Worm (Caenorhabditis elegans): Measurements from ENCODE around the gene C04C3.14.
"Not testable (repeated sequence)": the region's sequence is repeated elsewhere in the genome, so short reads cannot be mapped to it uniquely, and the experiment has no call there.

The C04C3.14 gene

ce11 chrIV:3386504-3387290 lies 9.0 kb upstream of the C04C3.14 start:
- TF ChIP-seq unc-62 (GFP tag; optimal IDR thresholded peaks at IDR 0.05), result no peak

DNA sequence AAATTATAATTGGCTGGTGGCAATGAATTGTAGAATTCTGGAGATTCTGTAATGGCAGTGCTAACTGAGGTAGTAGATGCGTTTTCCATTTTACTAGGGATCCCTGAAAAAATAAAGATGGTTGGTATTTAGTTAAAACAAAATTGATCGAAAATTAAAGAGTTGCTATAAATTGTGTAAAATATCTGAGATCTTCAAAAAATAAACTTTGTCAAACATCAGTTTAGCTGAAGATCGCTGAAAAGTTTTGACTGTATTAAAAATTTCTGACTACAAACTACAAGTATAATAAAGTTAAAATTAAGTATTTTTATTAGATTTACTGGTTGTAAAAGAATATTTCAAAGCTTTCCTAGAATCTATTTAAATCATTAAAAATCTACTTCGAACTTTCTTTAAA lies 5.7 kb upstream of the C04C3.14 start, which contains the start of gene B0546.5:
Gene B0546.5 (minus strand): TSS at position 101 of the 400 bp plus-strand sequence.
- TF ChIP-seq unc-62 (GFP tag; optimal IDR thresholded peaks at IDR 0.05), result not testable (repeated sequence)

DNA sequence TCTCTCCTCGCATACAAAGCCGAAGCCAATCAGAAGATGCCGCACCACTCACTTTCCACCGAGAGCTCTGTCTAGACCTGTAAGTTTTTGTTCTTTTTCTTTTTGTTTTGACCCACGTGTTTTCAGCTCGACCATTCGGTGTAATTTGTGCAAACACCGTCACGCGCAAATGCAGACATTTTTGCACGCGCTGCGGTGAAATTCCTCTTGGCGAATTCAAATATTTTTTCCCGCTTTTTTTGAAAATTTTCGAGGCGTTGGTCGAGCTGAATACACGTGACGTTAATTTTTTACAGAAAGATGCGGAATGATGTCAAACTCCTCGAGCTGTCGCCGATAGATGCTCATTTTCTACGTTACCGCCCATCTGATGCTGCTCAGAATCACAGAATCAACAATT lies 1.6 kb upstream of the C04C3.14 start, which contains the start of gene C04C3.4:
Gene C04C3.4 (plus strand): TSS at position 301 of the 400 bp plus-strand sequence.
- TF ChIP-seq unc-62 (GFP tag; optimal IDR thresholded peaks at IDR 0.05), result not testable (repeated sequence)

DNA sequence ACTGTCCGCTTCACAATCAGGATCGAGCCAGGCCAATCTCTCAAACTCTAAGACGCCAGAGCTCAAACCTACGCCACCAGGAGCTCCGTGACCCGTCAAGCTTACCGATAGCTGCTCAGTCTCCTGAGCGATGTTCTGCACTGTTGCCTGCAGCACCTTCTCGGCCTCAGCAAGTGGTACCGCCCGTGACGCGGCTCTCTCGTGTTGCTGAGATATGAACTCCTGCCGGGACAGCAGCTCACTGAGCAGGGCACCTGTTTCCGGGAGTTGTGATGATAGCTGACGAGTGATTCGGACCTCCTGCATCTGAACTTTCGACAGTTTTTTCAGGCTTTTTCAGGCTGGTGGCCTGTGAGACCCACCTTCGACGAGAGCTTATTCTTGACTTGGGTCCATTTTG lies 2.4 kb downstream of the C04C3.14 start:
- no peak for TF ChIP-seq unc-62 (GFP tag; optimal IDR thresholded peaks at IDR 0.05)

DNA sequence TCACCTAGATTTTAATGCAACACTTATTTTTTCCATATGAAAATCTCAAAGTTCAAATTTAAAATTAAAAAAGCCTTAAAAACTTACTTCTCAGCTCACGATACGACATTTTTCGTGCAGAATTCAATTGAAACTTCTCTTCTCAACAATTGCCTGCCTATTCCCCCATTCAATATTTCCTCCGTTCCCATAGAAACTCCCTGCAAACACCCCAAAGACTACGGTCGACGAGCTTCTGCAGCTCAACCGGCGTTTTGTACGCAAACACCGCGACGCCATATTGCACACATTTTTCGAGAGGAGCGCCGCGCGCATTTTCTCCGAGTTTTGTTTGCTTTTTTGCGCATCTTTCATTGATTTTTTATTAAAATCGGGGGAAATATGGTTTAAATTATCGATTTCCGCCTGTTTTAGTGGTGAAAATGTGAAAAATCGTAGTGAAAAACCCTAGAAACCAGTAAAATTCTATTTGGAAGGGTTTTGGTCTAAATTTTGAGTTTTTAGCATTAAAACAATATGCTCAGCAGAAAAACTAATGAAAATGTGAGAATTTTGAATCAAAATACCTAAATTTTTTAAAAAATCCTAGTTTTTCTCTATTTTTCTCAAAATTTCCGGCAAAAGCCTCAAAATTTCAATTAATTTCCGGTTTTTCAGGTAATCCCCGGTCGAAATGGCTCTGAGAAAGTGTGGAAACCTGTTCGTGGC lies 3.5 kb downstream of the C04C3.14 start, which contains the start of the genes dyf-3 and pdhb-1:
Gene dyf-3 (minus strand): TSS at position 217 of the 708 bp plus-strand sequence.
Gene pdhb-1 (plus strand): TSS at position 658 of the 708 bp plus-strand sequence.
- TF ChIP-seq unc-62 (GFP tag; optimal IDR thresholded peaks at IDR 0.05), result no peak

- TF ChIP-seq unc-62 (GFP tag; optimal IDR thresholded peaks at IDR 0.05), result no peak
Observed at ce11 chrIV:3400941-3401340, 5.3 kb downstream of the C04C3.14 start.

ce11 chrIV:3415383-3415782 lies 19.7 kb downstream of the C04C3.14 start, which contains the start of gene lgc-9:
Gene lgc-9 (plus strand): TSS chrIV:3415683.
- TF ChIP-seq unc-62 (GFP tag; optimal IDR thresholded peaks at IDR 0.05), result no peak

- no peak for TF ChIP-seq unc-62 (GFP tag; optimal IDR thresholded peaks at IDR 0.05)
Observed at ce11 chrIV:3418741-3419140, 23.1 kb downstream of the C04C3.14 start.

DNA sequence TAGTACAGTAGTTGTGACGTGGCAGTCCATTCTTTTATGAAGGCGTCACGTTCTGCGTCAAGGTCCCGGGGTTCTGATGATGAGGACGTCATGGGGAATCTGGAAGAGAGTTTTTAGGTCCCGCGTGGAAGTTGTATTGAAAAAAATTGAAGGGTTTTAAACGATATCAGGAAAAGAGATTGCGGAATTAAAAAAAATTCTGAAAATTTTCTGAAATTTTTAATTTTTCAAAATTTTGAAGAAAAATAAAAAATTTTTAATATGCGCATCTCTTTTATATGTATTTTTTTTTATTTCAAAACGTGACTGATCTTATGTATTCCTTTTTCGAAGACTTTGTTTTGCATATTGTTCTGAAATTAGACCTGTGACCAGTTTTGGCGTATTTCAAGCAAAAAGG lies 26.8 kb downstream of the C04C3.14 start, which contains the start of gene C04C3.6:
Gene C04C3.6 (minus strand): TSS at position 101 of the 400 bp plus-strand sequence.
- no peak for TF ChIP-seq unc-62 (GFP tag; optimal IDR thresholded peaks at IDR 0.05)

ce11 chrIV:3428434-3428950 lies 32.8 kb downstream of the C04C3.14 start, which contains the start of the genes C04C3.9 and srz-60:
Gene C04C3.9 (minus strand): TSS chrIV:3428534.
Gene srz-60 (plus strand): TSS chrIV:3428900.
- TF ChIP-seq unc-62 (GFP tag; optimal IDR thresholded peaks at IDR 0.05), result no peak

DNA sequence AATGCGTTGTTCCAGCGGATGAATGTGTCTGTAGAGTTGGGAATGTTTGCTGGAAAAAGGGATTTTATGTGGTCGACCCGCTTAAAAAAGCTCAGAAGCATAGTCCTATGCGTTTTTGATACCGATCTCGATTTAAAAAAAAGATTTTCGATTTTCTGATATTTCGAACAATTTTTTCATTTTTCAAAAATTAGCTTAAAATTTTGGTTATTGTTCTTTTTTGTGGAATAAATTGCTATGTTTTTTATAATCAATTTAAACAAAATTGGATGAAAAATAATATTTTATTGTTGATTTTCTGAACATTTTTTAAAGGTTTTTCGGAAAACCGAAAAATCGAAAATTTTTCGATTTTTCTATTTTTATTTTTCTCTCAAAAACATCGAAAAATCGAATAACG lies 37.7 kb downstream of the C04C3.14 start, which contains the start of gene C04C3.7:
Gene C04C3.7 (minus strand): TSS at position 101 of the 400 bp plus-strand sequence.
- TF ChIP-seq unc-62 (GFP tag; optimal IDR thresholded peaks at IDR 0.05), result not testable (repeated sequence)

- TF ChIP-seq unc-62 (GFP tag; optimal IDR thresholded peaks at IDR 0.05), result no peak
Observed at ce11 chrIV:3436021-3436420, 40.3 kb downstream of the C04C3.14 start, which contains the start of gene srz-32. Gene srz-32 (plus strand): TSS chrIV:3436321.

ce11 chrIV:3438022-3438421 lies 42.3 kb downstream of the C04C3.14 start, which contains the start of gene grd-13:
Gene grd-13 (plus strand): TSS chrIV:3438312.
- no peak for TF ChIP-seq unc-62 (GFP tag; optimal IDR thresholded peaks at IDR 0.05)

- TF ChIP-seq unc-62 (GFP tag; optimal IDR thresholded peaks at IDR 0.05), result no peak
Observed at ce11 chrIV:3439354-3439753, 43.7 kb downstream of the C04C3.14 start, which contains the start of gene grd-3. Gene grd-3 (plus strand): TSS chrIV:3439655.

DNA sequence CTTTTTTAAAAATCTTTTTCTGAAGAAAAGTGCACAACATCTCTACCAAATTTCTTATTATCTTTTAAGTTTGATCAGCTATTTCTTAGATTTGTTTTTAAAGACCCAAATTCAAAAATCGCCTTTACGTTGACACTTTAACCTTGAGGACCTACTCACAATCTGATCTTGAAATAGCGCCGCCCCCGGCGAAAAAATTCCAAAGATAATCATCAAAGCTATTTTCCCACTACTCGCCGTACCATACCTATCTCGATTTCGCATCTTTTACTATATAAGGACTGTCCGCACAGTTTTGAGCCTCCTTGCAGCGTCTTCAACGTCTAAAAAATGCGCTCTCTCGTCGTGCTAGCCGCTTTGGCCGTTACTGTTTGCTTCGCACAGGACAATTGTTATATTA lies 45.2 kb downstream of the C04C3.14 start, which contains the start of gene grd-10:
Gene grd-10 (plus strand): TSS at position 208 of the 400 bp plus-strand sequence.
- no peak for TF ChIP-seq unc-62 (GFP tag; optimal IDR thresholded peaks at IDR 0.05)

ce11 chrIV:3442513-3442912 lies 46.8 kb downstream of the C04C3.14 start:
- TF ChIP-seq unc-62 (GFP tag; optimal IDR thresholded peaks at IDR 0.05), result no peak

Data from whole organism, dauer.